Worm (Caenorhabditis elegans) whole organism, young adult: Measurements from ENCODE around the gene C25E10.4.

Experiments
- B0035.1 ChIP-seq: sonication (generic microtip); optimal IDR thresholded peaks from 2 replicates; lab custom pipeline; 2016; ENCODE audit warnings: missing genetic modification characterization, mild to moderate bottlenecking, missing compliant biosample characterization, missing genotype, missing genetic modification reagents
- aptf-3 ChIP-seq: fragments of 200-800 bp; sonication (Bioruptor generic); IDR thresholded peaks from 2 replicates; pipeline ENCODE4 v1.3.6; 2022; ENCODE audit warnings: missing genetic modification characterization, missing compliant biosample characterization
- bed-2 ChIP-seq: fragments of 200-800 bp; sonication (Bioruptor generic); IDR thresholded peaks from 2 replicates; pipeline ENCODE4 v1.3.6; 2022; ENCODE audit warnings: missing genetic modification reagents, missing genetic modification characterization, missing compliant biosample characterization
- dpl-1 ChIP-seq: fragments of 150-350 bp; optimal IDR thresholded peaks from 2 replicates; lab custom pipeline; 2014; ENCODE audit warnings: missing biosample characterization, missing genetic modification reagents, missing genetic modification characterization
- hmg-20 ChIP-seq: fragments of 200-800 bp; sonication (Bioruptor generic); IDR thresholded peaks from 2 replicates; pipeline ENCODE4 v1.3.6; 2022; ENCODE audit warnings: missing genetic modification reagents, missing genetic modification characterization, missing compliant biosample characterization
- mel-28 ChIP-seq: sonication (generic microtip); optimal IDR thresholded peaks from 2 replicates; lab custom pipeline; 2016; ENCODE audit warnings: borderline replicate concordance, mild to moderate bottlenecking, missing genetic modification characterization, missing compliant biosample characterization
- nfya-1 ChIP-seq: sonication (generic microtip); optimal IDR thresholded peaks from 2 replicates; lab custom pipeline; 2017; ENCODE audit warnings: antibody characterized with exemption, missing compliant biosample characterization, missing genetic modification characterization, borderline replicate concordance; ENCODE audit not compliant: insufficient read depth
- nhr-27 ChIP-seq: fragments of 200-800 bp; sonication (Bioruptor generic); optimal IDR thresholded peaks from 2 replicates; lab custom pipeline; 2018; ENCODE audit warnings: mild to moderate bottlenecking, missing genetic modification characterization, moderate library complexity, missing compliant biosample characterization
- rcor-1 ChIP-seq: fragments of 200-800 bp; sonication (Bioruptor generic); IDR thresholded peaks from 2 replicates; pipeline ENCODE4 v1.3.6; 2022; ENCODE audit warnings: missing genetic modification reagents, missing genetic modification characterization, missing compliant biosample characterization

DNA sequence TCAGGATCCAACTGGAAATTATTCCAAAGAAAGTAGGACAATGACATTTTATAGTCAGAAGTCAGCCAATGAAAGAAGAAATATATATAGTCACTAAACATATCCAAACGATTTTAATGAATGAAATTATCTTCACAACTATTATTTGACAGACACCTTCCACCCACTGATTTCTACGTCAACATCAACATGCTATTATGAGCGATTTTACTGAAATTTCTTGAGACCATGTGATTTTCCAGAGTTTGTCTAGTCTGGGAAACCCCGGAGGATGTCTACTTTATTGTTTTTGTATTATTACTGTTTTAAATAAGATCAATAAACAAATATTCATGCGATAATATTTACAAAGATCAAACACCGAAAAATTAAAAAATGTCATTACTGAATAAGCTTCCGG is 17.8 kb upstream of the C25E10.4 start, which contains the start of gene srt-18:
- TF ChIP-seq aptf-3 (GFP tag; lab: Robert Waterston, UW) = no peak
- TF ChIP-seq rcor-1 (GFP tag; lab: Robert Waterston, UW) = no peak
- no peak for TF ChIP-seq B0035.1 (tag; lab: Kevin White, UChicago)
- no peak for TF ChIP-seq nhr-27 (tag; lab: Kevin White, UChicago)
- no peak for TF ChIP-seq bed-2 (GFP tag; lab: Robert Waterston, UW)
- TF ChIP-seq mel-28 (tag; lab: Kevin White, UChicago) = no peak
- TF ChIP-seq hmg-20 (GFP tag; lab: Robert Waterston, UW) = no peak
- TF ChIP-seq dpl-1 = no peak
- TF ChIP-seq nfya-1 (tag; lab: Kevin White, UChicago) = no peak
